Fruit fly (Drosophila melanogaster): ENCODE results near the gene CG46412.
A peak's percentile ranks its signal among the peaks of the same experiment; 100 is the strongest.

Gene CG46412

DNA sequence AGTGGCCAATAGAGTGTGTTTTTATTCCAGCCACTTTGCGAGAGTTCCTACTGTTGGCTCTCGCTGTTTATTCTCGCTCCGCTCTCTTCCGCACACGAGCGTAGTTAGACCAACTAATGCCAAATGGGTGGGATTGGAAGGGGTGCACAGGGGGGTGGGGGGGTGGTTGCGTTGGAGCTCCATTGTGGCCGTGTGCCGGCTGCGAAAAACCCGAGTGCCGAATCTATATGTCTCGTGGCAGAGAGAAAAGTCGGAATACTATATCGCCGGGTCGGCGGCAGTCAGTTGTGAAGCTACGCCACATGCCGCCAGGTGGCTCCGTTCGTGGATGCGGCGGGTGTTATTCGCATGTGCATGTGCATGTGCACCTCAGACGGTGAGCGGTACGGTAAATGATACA lies 37.3 kb upstream of the CG46412 start:
- TF ChIP-seq OdsH (GFP tag; optimal IDR thresholded peaks at IDR 0.05) (no peak), jim (GFP tag; optimal IDR thresholded peaks at IDR 0.05) (no peak), dl (GFP tag; optimal IDR thresholded peaks at IDR 0.05; ENCODE audit: insufficient read depth in 1 of 2, partially characterized antibody in 2 of 2) (no peak), brk (GFP tag; optimal IDR thresholded peaks at IDR 0.05) (no peak), fru (GFP tag; optimal IDR thresholded peaks at IDR 0.05) (no peak), Myc (optimal IDR thresholded peaks at IDR 0.05) (no peak), Vsx2 (GFP tag; optimal IDR thresholded peaks at IDR 0.05; ENCODE audit: partially characterized antibody) (no peak), N (GFP tag; optimal IDR thresholded peaks at IDR 0.05) (no peak), Abd-B (GFP tag; optimal IDR thresholded peaks at IDR 0.05) (no peak), rgr (GFP tag; optimal IDR thresholded peaks at IDR 0.05) (no peak), lola (GFP tag; optimal IDR thresholded peaks at IDR 0.05) (no peak), sv (GFP tag; optimal IDR thresholded peaks at IDR 0.05) (no peak), Sp1 (GFP tag; optimal IDR thresholded peaks at IDR 0.05) (no peak), CrebA (GFP tag; optimal IDR thresholded peaks at IDR 0.05; ENCODE audit: borderline replicate concordance) (no peak), br (GFP tag; optimal IDR thresholded peaks at IDR 0.05) (no peak), dsf (GFP tag; optimal IDR thresholded peaks at IDR 0.05; ENCODE audit: borderline replicate concordance) (no peak), pan (optimal IDR thresholded peaks at IDR 0.05) (no peak), Mio (GFP tag; optimal IDR thresholded peaks at IDR 0.05) (no peak)

- no peak for TF ChIP-seq brk (GFP tag; optimal IDR thresholded peaks at IDR 0.05)
- no peak for TF ChIP-seq sage (GFP tag; optimal IDR thresholded peaks at IDR 0.05)
- TF ChIP-seq GATAd (GFP tag; optimal IDR thresholded peaks at IDR 0.05): no peak
- peak; percentile 84 for TF ChIP-seq Dfd (GFP tag; optimal IDR thresholded peaks at IDR 0.05)
- TF ChIP-seq br (GFP tag; optimal IDR thresholded peaks at IDR 0.05): no peak
- TF ChIP-seq Dif (GFP tag; optimal IDR thresholded peaks at IDR 0.05; ENCODE audit: partially characterized antibody): no peak
Measured at dm6 chr3L:11599965-11600420, 36.1 kb upstream of the CG46412 start, which contains the start of the genes CG14137 and CG46394. TSS of gene CG14137 (minus strand) at chr3L:11600065. TSS of gene CG46394 (plus strand) at chr3L:11600370.

DNA sequence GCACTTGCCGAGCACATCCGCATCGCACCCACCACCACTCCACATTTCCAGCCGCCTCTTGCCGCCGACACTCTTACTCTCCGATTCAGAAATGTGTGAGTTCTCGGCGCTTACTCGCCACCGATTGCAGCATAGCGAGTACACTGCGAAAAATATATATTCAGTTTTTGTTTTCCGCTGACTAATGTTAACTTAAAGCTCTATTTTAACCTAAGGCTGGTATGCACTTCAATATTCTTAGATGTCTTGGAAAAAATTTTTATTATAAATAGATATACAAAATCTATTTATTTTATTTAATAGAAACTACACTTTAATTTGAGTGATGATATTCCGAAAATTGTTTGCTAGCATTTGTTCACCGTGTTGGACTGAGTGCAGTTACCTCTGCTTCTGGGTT lies 35.4 kb upstream of the CG46412 start:
- TF ChIP-seq tai (GFP tag; optimal IDR thresholded peaks at IDR 0.05) (no peak), Sp1 (GFP tag; optimal IDR thresholded peaks at IDR 0.05) (peak; percentile 30), dl (GFP tag; optimal IDR thresholded peaks at IDR 0.05; ENCODE audit: insufficient read depth in 1 of 2, partially characterized antibody in 2 of 2) (no peak), Vsx2 (GFP tag; optimal IDR thresholded peaks at IDR 0.05; ENCODE audit: partially characterized antibody) (no peak), Hr78 (GFP tag; optimal IDR thresholded peaks at IDR 0.05) (no peak), br (GFP tag; optimal IDR thresholded peaks at IDR 0.05) (no peak), Rel (GFP tag; optimal IDR thresholded peaks at IDR 0.05) (no peak), Rel (tag; optimal IDR thresholded peaks at IDR 0.05) (no peak), brk (GFP tag; optimal IDR thresholded peaks at IDR 0.05) (no peak), usp (GFP tag; optimal IDR thresholded peaks at IDR 0.05) (no peak), Mio (GFP tag; optimal IDR thresholded peaks at IDR 0.05) (no peak), dsf (GFP tag; optimal IDR thresholded peaks at IDR 0.05; ENCODE audit: borderline replicate concordance) (no peak), Abd-B (GFP tag; optimal IDR thresholded peaks at IDR 0.05) (no peak), rgr (GFP tag; optimal IDR thresholded peaks at IDR 0.05) (peak; percentile 3), HLH106 (tag; optimal IDR thresholded peaks at IDR 0.05) (peak; percentile 32), Dfd (GFP tag; optimal IDR thresholded peaks at IDR 0.05) (no peak), Hr83 (GFP tag; optimal IDR thresholded peaks at IDR 0.05; ENCODE audit: poor library complexity, severe bottlenecking) (no peak), foxo (GFP tag; optimal IDR thresholded peaks at IDR 0.05) (peak in 1 of 2 experiments; percentile 32), GATAd (GFP tag; optimal IDR thresholded peaks at IDR 0.05) (no peak), CG32264 (GFP tag; optimal IDR thresholded peaks at IDR 0.05) (no peak), CG9705 (GFP tag; optimal IDR thresholded peaks at IDR 0.05) (no peak), pan (optimal IDR thresholded peaks at IDR 0.05) (no peak), fru (GFP tag; optimal IDR thresholded peaks at IDR 0.05) (no peak)

DNA sequence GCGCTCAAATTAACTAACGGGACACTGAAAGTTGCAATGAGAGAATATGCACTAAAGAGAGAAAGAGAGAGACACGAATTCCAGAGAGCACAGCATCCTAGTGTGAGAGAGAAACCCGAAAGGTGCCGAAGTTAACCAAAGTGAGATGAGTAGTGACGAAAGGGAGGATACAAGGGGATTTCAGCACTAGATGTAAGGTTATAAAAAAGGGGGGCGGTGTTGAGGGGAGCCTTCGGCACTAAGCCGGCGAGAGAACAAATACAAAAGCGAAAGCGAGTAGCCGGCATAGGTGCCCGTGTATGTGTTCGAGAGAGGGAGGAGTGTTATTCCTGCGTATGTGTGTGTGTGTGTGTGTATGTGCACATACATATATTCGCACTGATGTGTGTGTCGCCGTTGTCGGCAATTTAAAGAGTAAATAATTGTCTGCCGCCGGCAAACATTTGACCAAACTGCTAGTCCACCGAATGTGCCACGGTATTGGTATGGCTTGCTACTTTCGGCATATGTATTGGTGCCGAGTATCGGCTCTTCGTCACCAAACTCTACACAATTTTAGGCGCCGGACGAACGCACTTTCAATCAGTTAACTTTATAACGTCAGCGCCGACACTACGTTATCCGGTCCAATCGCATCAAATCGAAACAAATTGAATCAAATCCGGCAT lies 32.8 kb upstream of the CG46412 start, which contains the start of gene CG7368:
CG7368 (plus strand) TSS at position 618 of the 668 bp plus-strand sequence.
- TF ChIP-seq dl (GFP tag; optimal IDR thresholded peaks at IDR 0.05; ENCODE audit: insufficient read depth in 1 of 2, partially characterized antibody in 2 of 2) (peak in 1 of 2 experiments; percentile 2), Hnf4 (GFP tag; optimal IDR thresholded peaks at IDR 0.05) (no peak), Mio (GFP tag; optimal IDR thresholded peaks at IDR 0.05) (no peak)
